Worm (Caenorhabditis elegans): ENCODE measurements around the gene catp-2.
"Not testable (repeated sequence)": the region's sequence is repeated elsewhere in the genome, so short reads cannot be mapped to it uniquely, and the experiment has no call there.

catp-2 gene

DNA sequence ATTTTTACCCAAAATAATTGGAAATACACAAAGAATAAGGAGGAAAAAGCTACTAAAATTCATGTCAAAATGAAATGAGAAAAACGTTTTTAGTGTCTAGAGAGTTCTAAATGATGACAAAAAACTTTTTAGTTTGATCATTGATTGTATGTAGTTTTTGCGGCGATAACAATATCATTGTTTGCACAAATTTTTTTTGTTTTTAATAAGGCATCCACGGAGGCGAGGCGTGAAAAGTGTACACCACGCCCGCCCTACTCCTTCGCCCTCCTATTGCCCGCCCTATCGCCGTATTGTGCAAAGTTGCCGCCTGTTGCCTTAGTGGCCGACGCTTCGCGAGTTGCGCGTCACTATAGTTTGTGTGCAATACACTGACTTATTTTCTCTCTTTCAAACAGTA, 34.5 kb upstream of the catp-2 start, which contains the start of gene ugt-10:
Gene ugt-10 (minus strand): TSS at position 101 of the 400 bp plus-strand sequence.
- TF ChIP-seq B0310.2 (tag; optimal IDR thresholded peaks at IDR 0.05); ceh-13 (GFP tag; optimal IDR thresholded peaks at IDR 0.05); ceh-36 (tag; optimal IDR thresholded peaks at IDR 0.05): not testable (repeated sequence)

- no peak for TF ChIP-seq aly-1 (tag; optimal IDR thresholded peaks at IDR 0.05)
- TF ChIP-seq ceh-13 (GFP tag; optimal IDR thresholded peaks at IDR 0.05) = no peak
- no peak for TF ChIP-seq F13C5.2 (tag; optimal IDR thresholded peaks at IDR 0.05)
These were observed 33.4 kb upstream of the catp-2 start, which contains the start of gene ugt-67 for ce11 chrV:4901074-4901473. Gene ugt-67 (plus strand): TSS chrV:4901374.

ce11 chrV:4903696-4904095, 30.8 kb upstream of the catp-2 start, which contains the start of gene ugt-8:
Gene ugt-8 (plus strand): TSS chrV:4903930.
- TF ChIP-seq scrt-1 (GFP tag; IDR thresholded peaks at IDR 0.05) = no peak
- no peak for TF ChIP-seq sea-1 (GFP tag; conservative IDR thresholded peaks at IDR 0.05)
- no peak for TF ChIP-seq flt-1 (GFP tag; IDR thresholded peaks at IDR 0.05)
- no peak for TF ChIP-seq B0310.2 (tag; optimal IDR thresholded peaks at IDR 0.05)
- TF ChIP-seq ama-1 (optimal IDR thresholded peaks at IDR 0.05) = no peak
- no peak for TF ChIP-seq tbx-11 (GFP tag; IDR thresholded peaks at IDR 0.05)
- TF ChIP-seq F13C5.2 (tag; optimal IDR thresholded peaks at IDR 0.05) = no peak
- TF ChIP-seq ets-7 (tag; optimal IDR thresholded peaks at IDR 0.05) = no peak
- no peak for TF ChIP-seq hmg-4 (GFP tag; optimal IDR thresholded peaks at IDR 0.05)
- no peak for TF ChIP-seq hmbx-1 (tag; optimal IDR thresholded peaks at IDR 0.05)

- TF ChIP-seq ceh-36 (tag; optimal IDR thresholded peaks at IDR 0.05) (no peak), tbx-11 (GFP tag; IDR thresholded peaks at IDR 0.05) (no peak), sea-1 (GFP tag; conservative IDR thresholded peaks at IDR 0.05) (no peak)
These were observed 28.6 kb upstream of the catp-2 start, which contains the start of gene ugt-14 for ce11 chrV:4905953-4906352. Gene ugt-14 (plus strand): TSS chrV:4906253.

DNA sequence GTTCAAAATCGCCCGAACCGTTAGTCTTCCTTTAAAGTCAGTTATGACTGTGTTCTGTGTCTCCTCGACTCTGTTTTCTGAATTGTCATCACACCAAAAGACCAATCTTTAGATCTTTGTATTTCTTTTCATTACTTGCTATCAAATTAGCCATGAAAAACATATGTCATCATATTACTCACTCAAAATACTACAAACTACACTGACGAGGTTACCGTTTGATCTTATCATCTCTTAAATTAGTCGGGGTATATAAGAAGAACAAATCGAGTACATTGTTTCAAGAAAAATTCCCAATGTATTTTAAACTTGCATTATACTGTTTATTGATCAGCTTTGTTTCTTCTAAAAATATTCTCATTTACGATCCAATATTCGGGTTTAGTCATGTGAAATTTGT, 25.9 kb upstream of the catp-2 start, which contains the start of gene ugt-13:
Gene ugt-13 (plus strand): TSS at position 294 of the 400 bp plus-strand sequence.
- TF ChIP-seq tra-4 (tag; optimal IDR thresholded peaks at IDR 0.05) (no peak), ceh-36 (tag; optimal IDR thresholded peaks at IDR 0.05) (no peak), scrt-1 (GFP tag; IDR thresholded peaks at IDR 0.05) (no peak), hmg-4 (GFP tag; optimal IDR thresholded peaks at IDR 0.05) (no peak), tbx-37 (GFP tag; conservative IDR thresholded peaks at IDR 0.05) (no peak), F13C5.2 (tag; optimal IDR thresholded peaks at IDR 0.05) (no peak), hmbx-1 (tag; optimal IDR thresholded peaks at IDR 0.05) (no peak), ceh-13 (GFP tag; optimal IDR thresholded peaks at IDR 0.05) (no peak), ets-7 (tag; optimal IDR thresholded peaks at IDR 0.05) (no peak), aly-1 (tag; optimal IDR thresholded peaks at IDR 0.05) (no peak), tbx-11 (GFP tag; IDR thresholded peaks at IDR 0.05) (no peak), B0310.2 (tag; optimal IDR thresholded peaks at IDR 0.05) (no peak)

DNA sequence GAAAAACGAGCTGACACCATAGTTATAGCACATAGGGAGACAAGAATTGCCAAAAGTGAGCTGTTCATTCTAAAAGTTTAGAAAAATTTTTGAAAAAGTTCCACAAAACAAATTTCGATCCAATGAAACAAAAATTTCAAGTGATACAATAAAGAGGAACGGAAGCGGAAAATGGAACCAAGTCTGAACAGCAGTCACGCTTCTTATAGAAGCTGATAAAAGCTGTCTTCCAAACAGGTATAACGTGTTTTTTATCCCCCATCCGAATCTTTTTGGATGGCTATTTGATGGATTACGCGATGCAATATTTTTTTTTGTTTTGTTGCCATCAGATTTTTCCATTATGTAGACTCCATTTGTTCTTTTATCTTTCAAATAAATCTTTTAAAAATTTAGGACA, 22.2 kb upstream of the catp-2 start, which contains the start of gene H23N18.5:
Gene H23N18.5 (minus strand): TSS at position 69 of the 400 bp plus-strand sequence.
- no peak for TF ChIP-seq ets-7 (tag; optimal IDR thresholded peaks at IDR 0.05)
- no peak for TF ChIP-seq tbx-11 (GFP tag; IDR thresholded peaks at IDR 0.05)
- TF ChIP-seq ceh-36 (tag; optimal IDR thresholded peaks at IDR 0.05) = no peak
- no peak for TF ChIP-seq pes-1 (GFP tag; IDR thresholded peaks at IDR 0.05)
- TF ChIP-seq scrt-1 (GFP tag; IDR thresholded peaks at IDR 0.05) = no peak
- TF ChIP-seq aly-1 (tag; optimal IDR thresholded peaks at IDR 0.05) = no peak
- no peak for TF ChIP-seq ama-1 (optimal IDR thresholded peaks at IDR 0.05)
- TF ChIP-seq hmg-4 (GFP tag; optimal IDR thresholded peaks at IDR 0.05) = no peak
- no peak for TF ChIP-seq hnd-1 (tag; optimal IDR thresholded peaks at IDR 0.05)
- no peak for TF ChIP-seq tbx-37 (GFP tag; conservative IDR thresholded peaks at IDR 0.05)
- TF ChIP-seq flt-1 (GFP tag; IDR thresholded peaks at IDR 0.05) = no peak

- TF ChIP-seq aly-1 (tag; optimal IDR thresholded peaks at IDR 0.05) (no peak), tbx-11 (GFP tag; IDR thresholded peaks at IDR 0.05) (no peak), F13C5.2 (tag; optimal IDR thresholded peaks at IDR 0.05) (no peak), scrt-1 (GFP tag; IDR thresholded peaks at IDR 0.05) (no peak), hmg-4 (GFP tag; optimal IDR thresholded peaks at IDR 0.05) (no peak), B0310.2 (tag; optimal IDR thresholded peaks at IDR 0.05) (no peak), ets-7 (tag; optimal IDR thresholded peaks at IDR 0.05) (no peak), tbx-37 (GFP tag; conservative IDR thresholded peaks at IDR 0.05) (no peak), ceh-36 (tag; optimal IDR thresholded peaks at IDR 0.05) (no peak), tra-4 (tag; optimal IDR thresholded peaks at IDR 0.05) (no peak)
These were observed 20.7 kb upstream of the catp-2 start for ce11 chrV:4913853-4914252.

DNA sequence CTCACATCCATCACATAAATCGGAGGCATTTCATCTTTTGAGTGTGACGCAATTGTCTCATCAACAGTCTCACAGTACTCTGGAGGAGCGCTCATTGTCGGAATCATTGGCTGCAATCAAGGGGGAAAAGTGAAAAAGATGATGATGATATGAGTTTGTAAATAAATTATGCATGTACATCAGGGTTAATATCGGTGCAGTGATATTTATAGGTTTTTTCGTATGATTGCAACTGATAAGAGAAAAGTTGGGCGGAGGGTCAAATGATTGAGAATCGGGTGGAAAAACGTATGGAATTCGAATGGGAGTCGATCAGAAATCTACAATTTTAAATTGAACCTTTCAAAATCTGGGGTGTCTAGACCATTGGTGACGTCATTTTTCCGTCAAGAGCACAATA, 19.6 kb upstream of the catp-2 start, which contains the start of gene H23N18.6:
Gene H23N18.6 (minus strand): TSS at position 201 of the 400 bp plus-strand sequence.
- TF ChIP-seq F13C5.2 (tag; optimal IDR thresholded peaks at IDR 0.05) = no peak

ce11 chrV:4918091-4918624, 16.3 kb upstream of the catp-2 start, which contains the start of gene C02E7.7:
Gene C02E7.7 (minus strand): TSS chrV:4918574.
- no peak for TF ChIP-seq ceh-13 (GFP tag; optimal IDR thresholded peaks at IDR 0.05)
- no peak for TF ChIP-seq ets-7 (tag; optimal IDR thresholded peaks at IDR 0.05)
- TF ChIP-seq ceh-36 (tag; optimal IDR thresholded peaks at IDR 0.05) = no peak
- no peak for TF ChIP-seq aly-1 (tag; optimal IDR thresholded peaks at IDR 0.05)
- TF ChIP-seq F13C5.2 (tag; optimal IDR thresholded peaks at IDR 0.05) = no peak
- TF ChIP-seq tra-4 (tag; optimal IDR thresholded peaks at IDR 0.05) = no peak
- TF ChIP-seq tbx-11 (GFP tag; IDR thresholded peaks at IDR 0.05) = no peak
- no peak for TF ChIP-seq hmg-4 (GFP tag; optimal IDR thresholded peaks at IDR 0.05)
- TF ChIP-seq sea-1 (GFP tag; conservative IDR thresholded peaks at IDR 0.05) = no peak
- no peak for TF ChIP-seq flt-1 (GFP tag; IDR thresholded peaks at IDR 0.05)
- TF ChIP-seq hmbx-1 (tag; optimal IDR thresholded peaks at IDR 0.05) = no peak

Data from whole organism, early embryonic.